Worm (Caenorhabditis elegans): ENCODE results near the gene irld-29.

DNA sequence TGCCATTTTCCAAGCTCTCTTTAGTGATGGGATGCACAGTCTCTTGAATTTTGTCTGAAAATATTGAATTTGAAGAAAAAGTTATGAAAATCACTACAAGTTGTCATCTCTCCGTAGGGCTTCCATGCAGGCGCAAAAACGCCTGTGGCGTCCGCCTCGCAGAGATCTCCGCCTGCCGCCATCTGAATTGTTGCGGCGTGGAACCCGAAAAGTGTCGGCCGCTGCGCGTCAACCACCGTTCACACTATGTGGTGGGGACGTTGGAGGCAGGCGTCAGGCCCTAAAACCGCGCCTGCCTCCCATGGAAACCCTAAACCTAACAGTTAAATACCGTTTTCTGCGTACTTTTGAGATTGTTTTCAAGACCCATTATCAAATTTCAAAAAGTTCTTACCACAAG, 3.6 kb upstream of the irld-29 start:
- TF ChIP-seq nhr-76 (tag; optimal IDR thresholded peaks at IDR 0.05) (no peak), set-16 (GFP tag; IDR thresholded peaks at IDR 0.05) (peak; percentile 69; the same call in 1 of the 2 replicates), arid-1 (GFP tag; conservative IDR thresholded peaks at IDR 0.05) (no peak), tra-1 (GFP tag; IDR thresholded peaks at IDR 0.05) (no peak), R02D3.7 (tag; optimal IDR thresholded peaks at IDR 0.05) (no peak)
